Worm (Caenorhabditis elegans) whole organism, mixed stage, embryonic: ENCODE data around the gene rnf-113.
"Not testable (repeated sequence)": the region's sequence is repeated elsewhere in the genome, so short reads cannot be mapped to it uniquely, and the experiment has no call there.

Source experiments
- M03D4.4 ChIP-seq: sonication (generic microtip); optimal IDR thresholded peaks from 2 replicates; lab custom pipeline; 2017; ENCODE audit warnings: mild to moderate bottlenecking, missing genetic modification characterization, missing compliant biosample characterization
- bed-3 ChIP-seq: fragments of 200-800 bp; sonication (Bioruptor generic); optimal IDR thresholded peaks from 3 replicates; lab custom pipeline; 2018; ENCODE audit warnings: mild to moderate bottlenecking, missing genetic modification characterization, moderate library complexity, missing compliant biosample characterization
- ceh-39 ChIP-seq: fragments of 150-350 bp; optimal IDR thresholded peaks from 2 replicates; lab custom pipeline; 2014; ENCODE audit warnings: missing biosample characterization, missing genetic modification characterization
- ceh-43 ChIP-seq: fragments of 200-800 bp; sonication (Bioruptor generic); optimal IDR thresholded peaks from 2 replicates; lab custom pipeline; 2018; ENCODE audit warnings: mild to moderate bottlenecking, missing genetic modification characterization, moderate library complexity, missing compliant biosample characterization
- ceh-83 ChIP-seq: fragments of 200-800 bp; sonication (Bioruptor generic); optimal IDR thresholded peaks from 2 replicates; lab custom pipeline; 2018; ENCODE audit warnings: mild to moderate bottlenecking, missing genetic modification characterization, missing compliant biosample characterization
- ces-1 ChIP-seq: fragments of 150-350 bp; optimal IDR thresholded peaks from 2 replicates; lab custom pipeline; 2014; ENCODE audit warnings: missing biosample characterization, missing genetic modification reagents, missing genetic modification characterization
- cnd-1 ChIP-seq: fragments of 200-800 bp; sonication (Bioruptor generic); optimal IDR thresholded peaks from 2 replicates; lab custom pipeline; 2018; ENCODE audit warnings: mild to moderate bottlenecking, missing genetic modification characterization, missing compliant biosample characterization
- elt-3 ChIP-seq: fragments of 150-350 bp; optimal IDR thresholded peaks from 2 replicates; lab custom pipeline; 2014; ENCODE audit warnings: missing biosample characterization, missing genetic modification characterization
- flh-1 ChIP-seq: fragments of 200-800 bp; sonication (Bioruptor generic); optimal IDR thresholded peaks from 2 replicates; lab custom pipeline; 2018; ENCODE audit warnings: mild to moderate bottlenecking, missing genetic modification characterization, moderate library complexity, missing compliant biosample characterization
- ham-2 ChIP-seq: fragments of 200-800 bp; sonication (Bioruptor generic); optimal IDR thresholded peaks from 2 replicates; lab custom pipeline; 2018; ENCODE audit warnings: mild to moderate bottlenecking, missing genetic modification characterization, missing compliant biosample characterization
- hlh-1 ChIP-seq: fragments of 150-350 bp; optimal IDR thresholded peaks from 2 replicates; lab custom pipeline; 2014; ENCODE audit warnings: missing biosample characterization, missing genetic modification reagents, missing genetic modification characterization
- lin-13 ChIP-seq: fragments of 150-350 bp; optimal IDR thresholded peaks from 2 replicates; lab custom pipeline; 2014; ENCODE audit warnings: missing biosample characterization, missing genetic modification characterization
- lin-32 ChIP-seq: fragments of 200-800 bp; sonication (Bioruptor generic); optimal IDR thresholded peaks from 2 replicates; lab custom pipeline; 2018; ENCODE audit warnings: mild to moderate bottlenecking, missing genetic modification characterization, missing compliant biosample characterization
- lsy-2 ChIP-seq: fragments of 150-350 bp; optimal IDR thresholded peaks from 2 replicates; lab custom pipeline; 2014; ENCODE audit warnings: missing biosample characterization, missing genetic modification characterization
- mep-1 ChIP-seq: fragments of 150-350 bp; optimal IDR thresholded peaks from 2 replicates; lab custom pipeline; 2017; ENCODE audit warnings: missing biosample characterization, missing genetic modification reagents, missing genetic modification characterization, inconsistent platforms
- mls-2 ChIP-seq: sonication (generic microtip); optimal IDR thresholded peaks from 2 replicates; lab custom pipeline; 2016; ENCODE audit warnings: mild to moderate bottlenecking, missing genetic modification characterization, moderate library complexity, missing compliant biosample characterization
- nhr-2 ChIP-seq: fragments of 150-350 bp; optimal IDR thresholded peaks from 2 replicates; lab custom pipeline; 2014; ENCODE audit warnings: missing biosample characterization, missing genetic modification characterization
- nhr-237 ChIP-seq: fragments of 150-350 bp; optimal IDR thresholded peaks from 2 replicates; lab custom pipeline; 2014; ENCODE audit warnings: missing biosample characterization, missing genetic modification characterization
- nhr-28 ChIP-seq: fragments of 150-350 bp; optimal IDR thresholded peaks from 2 replicates; lab custom pipeline; 2014; ENCODE audit warnings: missing biosample characterization, missing genetic modification characterization
- nhr-76 ChIP-seq: sonication (generic microtip); optimal IDR thresholded peaks from 2 replicates; lab custom pipeline; 2017; ENCODE audit warnings: missing biosample characterization, missing genetic modification characterization
- pha-4 ChIP-seq: fragments of 150-350 bp; optimal IDR thresholded peaks from 2 replicates; lab custom pipeline; 2018; ENCODE audit warnings: missing biosample characterization, missing genetic modification reagents, missing genetic modification characterization
- sem-2 ChIP-seq: fragments of 200-800 bp; sonication (Bioruptor generic); optimal IDR thresholded peaks from 2 replicates; lab custom pipeline; 2018; ENCODE audit warnings: mild to moderate bottlenecking, missing genetic modification characterization, missing compliant biosample characterization
- snpc-4 ChIP-seq: fragments of 150-350 bp; optimal IDR thresholded peaks from 2 replicates; lab custom pipeline; 2014; ENCODE audit warnings: missing biosample characterization, missing genetic modification characterization
- sptf-1 ChIP-seq: sonication (generic microtip); optimal IDR thresholded peaks from 2 replicates; lab custom pipeline; 2017; ENCODE audit warnings: mild to moderate bottlenecking, missing genetic modification characterization, moderate library complexity, missing compliant biosample characterization
- tbx-8 ChIP-seq: fragments of 200-800 bp; sonication (Bioruptor generic); optimal IDR thresholded peaks from 2 replicates; lab custom pipeline; 2018; ENCODE audit warnings: mild to moderate bottlenecking, missing genetic modification characterization, moderate library complexity, missing compliant biosample characterization
- unc-120 ChIP-seq: sonication (generic microtip); optimal IDR thresholded peaks from 2 replicates; lab custom pipeline; 2017; ENCODE audit warnings: missing genetic modification characterization, missing compliant biosample characterization; ENCODE audit not compliant: poor library complexity, severe bottlenecking
- unc-39 ChIP-seq: fragments of 150-350 bp; optimal IDR thresholded peaks from 2 replicates; lab custom pipeline; 2014; ENCODE audit warnings: missing biosample characterization, missing genetic modification characterization
- unc-62 ChIP-seq: fragments of 150-350 bp; optimal IDR thresholded peaks from 2 replicates; lab custom pipeline; 2014; ENCODE audit warnings: missing biosample characterization, missing genetic modification reagents, missing genetic modification characterization
- zip-8 ChIP-seq: fragments of 150-350 bp; optimal IDR thresholded peaks from 2 replicates; lab custom pipeline; 2014; ENCODE audit warnings: missing biosample characterization, missing genetic modification characterization
- ztf-11 ChIP-seq: fragments of 150-350 bp; optimal IDR thresholded peaks from 2 replicates; lab custom pipeline; 2014; ENCODE audit warnings: missing biosample characterization, missing genetic modification characterization

rnf-113 gene

DNA sequence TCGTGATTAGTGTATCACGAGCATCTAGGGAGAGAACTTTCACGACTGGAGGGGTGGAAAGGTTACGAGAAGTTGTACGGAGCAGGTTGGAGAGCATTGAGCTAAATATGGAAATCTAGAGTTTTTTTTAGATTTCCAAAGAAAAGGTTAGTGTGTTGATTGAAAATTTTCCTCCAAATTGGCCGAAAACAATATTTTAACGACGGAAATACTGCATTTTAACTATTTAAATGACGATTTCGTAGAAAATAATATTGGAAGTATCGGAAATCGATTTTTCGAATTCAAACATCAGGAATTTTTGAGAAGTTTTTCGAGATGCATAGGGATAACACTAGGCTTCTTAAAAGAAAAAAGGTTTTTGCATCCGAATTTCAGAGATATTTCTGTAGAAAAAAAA is 982 bp upstream of the rnf-113 start, which contains the start of gene K01G5.10:
Gene K01G5.10, minus strand, starts transcription at position 101 of the 400 bp plus-strand sequence.
- TF ChIP-seq unc-62 (GFP tag; lab: Kevin White, UChicago): no peak
- no peak for TF ChIP-seq flh-1 (GFP tag; lab: Kevin White, UChicago)
- no peak for TF ChIP-seq tbx-8
- TF ChIP-seq ceh-39: no peak
- TF ChIP-seq ceh-43 (GFP tag; lab: Kevin White, UChicago): no peak
- no peak for TF ChIP-seq nhr-2 (tag; lab: Kevin White, UChicago)
- TF ChIP-seq zip-8 (tag; lab: Kevin White, UChicago): no peak
- TF ChIP-seq ham-2 (GFP tag; lab: Kevin White, UChicago): no peak
- no peak for TF ChIP-seq ceh-83 (GFP tag; lab: Kevin White, UChicago)
- TF ChIP-seq nhr-76: no peak

DNA sequence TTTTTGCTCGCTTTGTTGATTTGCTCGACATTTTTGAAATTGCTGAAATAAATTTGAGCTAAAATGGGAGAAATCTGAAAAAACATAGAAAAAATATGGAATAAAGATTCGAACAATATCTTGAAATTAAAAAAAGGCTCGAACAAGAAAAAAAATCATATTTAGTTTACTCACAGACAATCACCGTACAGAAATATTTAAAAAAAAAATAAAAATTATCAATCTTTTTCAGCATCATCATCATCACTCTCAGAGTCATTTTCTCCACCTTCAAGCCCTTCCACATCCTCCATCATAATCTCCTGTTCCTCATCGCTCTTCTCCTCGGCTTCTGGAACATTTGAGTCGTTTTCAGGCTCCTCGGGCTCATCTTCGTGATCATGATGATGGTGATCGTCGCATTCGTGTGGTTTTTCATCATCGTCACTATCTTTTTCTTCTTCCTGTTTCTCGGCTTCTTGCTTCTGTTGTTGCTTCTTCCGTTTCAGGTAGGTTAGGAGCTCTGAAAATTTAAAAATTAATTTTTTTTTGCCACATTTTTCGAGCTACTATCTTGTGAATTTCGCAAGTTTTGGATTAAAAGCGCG is 1.9 kb downstream of the rnf-113 start, which contains the start of gene hpl-2:
Gene hpl-2, minus strand, starts transcription at position 51 of the 587 bp plus-strand sequence.
- no peak for TF ChIP-seq mls-2 (tag; lab: Kevin White, UChicago)
- TF ChIP-seq bed-3 (GFP tag; lab: Kevin White, UChicago): no peak
- TF ChIP-seq zip-8 (tag; lab: Kevin White, UChicago): no peak
- TF ChIP-seq ceh-83 (GFP tag; lab: Kevin White, UChicago): no peak
- TF ChIP-seq hlh-1: no peak
- TF ChIP-seq ces-1 (GFP tag; lab: Kevin White, UChicago): no peak
- TF ChIP-seq sem-2 (GFP tag; lab: Kevin White, UChicago): no peak
- TF ChIP-seq ceh-43 (GFP tag; lab: Kevin White, UChicago): no peak
- no peak for TF ChIP-seq mep-1 (tag; lab: Kevin White, UChicago)
- no peak for TF ChIP-seq lin-13 (tag; lab: Kevin White, UChicago)
- TF ChIP-seq elt-3 (tag; lab: Kevin White, UChicago): no peak
- TF ChIP-seq unc-39 (tag; lab: Kevin White, UChicago): no peak
- TF ChIP-seq M03D4.4 (tag; lab: Kevin White, UChicago): no peak
- no peak for TF ChIP-seq ham-2 (GFP tag; lab: Kevin White, UChicago)
- no peak for TF ChIP-seq flh-1 (GFP tag; lab: Kevin White, UChicago)

DNA sequence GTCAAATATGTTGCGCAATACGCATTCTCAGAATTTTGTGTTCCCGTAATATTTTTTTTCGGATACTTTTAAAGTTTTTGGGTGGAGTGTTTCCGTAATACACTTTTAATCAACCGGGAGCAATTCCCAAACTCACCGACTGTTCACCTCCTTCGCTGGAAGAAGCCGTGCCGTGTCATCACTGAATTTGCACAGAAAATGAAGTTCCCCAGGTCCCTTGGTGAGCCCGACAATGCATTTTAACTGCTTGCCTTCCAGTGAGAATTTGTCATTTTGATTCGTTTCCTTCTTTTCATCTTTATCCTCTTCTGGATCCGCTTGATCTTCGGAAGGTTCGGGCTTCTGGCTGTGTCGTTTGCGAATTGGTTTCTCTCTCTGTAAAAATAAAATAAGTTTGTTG is 3.1 kb downstream of the rnf-113 start:
- TF ChIP-seq unc-62 (GFP tag; lab: Kevin White, UChicago): no peak
- no peak for TF ChIP-seq nhr-237 (tag; lab: Kevin White, UChicago)
- no peak for TF ChIP-seq nhr-28 (tag; lab: Kevin White, UChicago)
- no peak for TF ChIP-seq lin-13 (tag; lab: Kevin White, UChicago)
- TF ChIP-seq ces-1 (GFP tag; lab: Kevin White, UChicago): no peak
- no peak for TF ChIP-seq mls-2 (tag; lab: Kevin White, UChicago)
- no peak for TF ChIP-seq nhr-76
- no peak for TF ChIP-seq ceh-43 (GFP tag; lab: Kevin White, UChicago)
- TF ChIP-seq lin-32 (GFP tag; lab: Kevin White, UChicago): no peak
- TF ChIP-seq ztf-11 (tag; lab: Kevin White, UChicago): no peak

DNA sequence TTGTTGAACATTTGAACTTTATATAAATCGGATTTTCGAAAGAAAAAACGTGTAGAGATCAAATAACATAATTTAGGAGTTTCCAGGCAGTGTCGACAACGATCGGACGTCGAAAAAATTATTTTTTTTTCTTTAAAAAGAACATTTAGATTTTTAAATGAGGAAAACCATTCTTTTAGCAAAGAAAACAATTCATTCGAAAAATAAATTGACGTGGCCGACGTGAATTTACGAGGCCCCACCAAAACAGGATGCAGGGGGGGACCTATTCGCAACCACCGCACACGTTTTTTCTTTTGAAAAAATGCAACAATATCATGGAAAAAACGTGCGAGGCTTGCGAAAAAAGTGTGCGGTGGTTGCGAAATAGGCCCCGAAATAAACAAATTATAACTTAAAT is 7.4 kb downstream of the rnf-113 start, which contains the start of gene enu-3.6:
Gene enu-3.6, plus strand, starts transcription at position 392 of the 400 bp plus-strand sequence.
- TF ChIP-seq elt-3 (tag; lab: Kevin White, UChicago); nhr-76; mep-1 (tag; lab: Kevin White, UChicago): not testable (repeated sequence)
- TF ChIP-seq, all 35 proteins: peak for 0; not testable (repeated sequence) for 35

DNA sequence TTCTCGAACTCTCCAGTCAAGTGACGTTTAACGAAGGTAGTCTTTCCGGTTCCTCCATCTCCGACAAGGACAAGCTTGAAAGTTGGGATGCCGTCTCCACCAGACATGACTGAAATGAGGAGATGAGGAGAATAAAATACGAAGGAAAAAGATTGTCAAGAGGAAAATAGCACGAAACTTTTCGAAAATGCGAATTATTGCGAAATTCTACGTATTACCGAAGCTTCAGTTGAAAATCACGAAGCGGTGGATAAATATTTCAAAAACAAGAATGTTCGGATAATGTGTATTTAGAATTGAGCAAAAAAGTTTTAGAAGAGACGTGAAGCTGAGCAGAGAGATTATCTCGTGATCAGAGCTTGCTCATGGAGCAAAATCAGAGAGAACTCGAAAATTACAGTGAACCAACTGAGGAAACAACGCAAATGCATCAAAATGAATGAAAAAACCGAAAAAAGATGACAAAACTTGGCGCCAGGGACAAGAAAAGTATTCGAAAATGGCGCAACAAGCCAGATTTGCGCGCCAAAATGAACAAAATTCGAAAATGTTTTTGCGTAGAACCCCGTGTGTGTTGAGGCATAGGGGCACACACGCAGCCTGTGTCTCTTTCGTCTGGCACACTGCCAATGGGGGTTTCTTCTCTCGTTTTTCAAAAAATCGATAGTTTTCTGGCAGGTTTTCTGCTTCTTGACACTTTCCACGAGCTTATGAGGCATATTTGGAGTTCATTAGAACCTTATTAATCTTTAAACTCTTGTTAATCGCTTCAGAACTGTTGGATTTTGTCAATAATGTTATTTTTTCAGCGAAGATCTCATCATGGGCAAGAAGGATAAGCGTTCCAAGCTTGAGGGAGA is 9.6 kb downstream of the rnf-113 start, which contains the start of the genes ran-1 and dkc-1:
Gene ran-1, minus strand, starts transcription at position 109 of the 860 bp plus-strand sequence.
Gene dkc-1, plus strand, starts transcription at position 810 of the 860 bp plus-strand sequence.
- TF ChIP-seq ceh-39 (peak; percentile 80), lin-13 (tag; lab: Kevin White, UChicago) (peak; percentile 32), sptf-1 (peak; percentile 56), nhr-237 (tag; lab: Kevin White, UChicago) (peak; percentile 45), ces-1 (GFP tag; lab: Kevin White, UChicago) (peak; percentile 23), cnd-1 (tag; lab: Kevin White, UChicago) (no peak), lsy-2 (tag; lab: Kevin White, UChicago) (peak; percentile 55), snpc-4 (tag; lab: Kevin White, UChicago) (no peak), M03D4.4 (tag; lab: Kevin White, UChicago) (peak; percentile 10), bed-3 (GFP tag; lab: Kevin White, UChicago) (no peak), sem-2 (GFP tag; lab: Kevin White, UChicago) (no peak), mep-1 (tag; lab: Kevin White, UChicago) (peak; percentile 96), unc-120 (tag; lab: Kevin White, UChicago) (peak; percentile 64), ceh-83 (GFP tag; lab: Kevin White, UChicago) (peak; percentile 13), pha-4 (tag; lab: Kevin White, UChicago) (peak; percentile 64)
